Worm (Caenorhabditis elegans) whole organism, late embryonic: Measurements from ENCODE around the gene dmsr-8.

Experiments
- Y22D7AL.16 ChIP-seq: sonication (generic microtip); optimal IDR thresholded peaks from 2 replicates; lab custom pipeline; 2016; ENCODE audit warnings: missing genetic modification characterization, missing compliant biosample characterization
- ceh-9 ChIP-seq: sonication (generic microtip); optimal IDR thresholded peaks from 2 replicates; lab custom pipeline; 2016; ENCODE audit warnings: mild to moderate bottlenecking, missing genetic modification characterization, inconsistent platforms, missing compliant biosample characterization
- fax-1 ChIP-seq: sonication (generic microtip); optimal IDR thresholded peaks from 2 replicates; lab custom pipeline; 2016; ENCODE audit warnings: missing genotype, missing genetic modification characterization, missing compliant biosample characterization
- hlh-6 ChIP-seq: sonication (generic microtip); optimal IDR thresholded peaks from 2 replicates; lab custom pipeline; 2016; ENCODE audit warnings: missing genotype, missing genetic modification characterization, missing compliant biosample characterization
- nfya-1 ChIP-seq: sonication (generic microtip); optimal IDR thresholded peaks from 2 replicates; lab custom pipeline; 2017; ENCODE audit warnings: missing genetic modification characterization, mild to moderate bottlenecking, missing compliant biosample characterization, antibody characterized with exemption, moderate library complexity
- npax-4 ChIP-seq: sonication (generic microtip); optimal IDR thresholded peaks from 2 replicates; lab custom pipeline; 2016; ENCODE audit warnings: missing genetic modification characterization, missing compliant biosample characterization
- pqm-1 ChIP-seq: sonication (generic microtip); optimal IDR thresholded peaks from 2 replicates; lab custom pipeline; 2016; ENCODE audit warnings: missing genetic modification characterization, missing compliant biosample characterization
- ttx-3 ChIP-seq: sonication (generic microtip); optimal IDR thresholded peaks from 2 replicates; lab custom pipeline; 2016; ENCODE audit warnings: missing genetic modification reagents, missing genetic modification characterization, missing compliant biosample characterization

- TF ChIP-seq ttx-3 (tag; lab: Kevin White, UChicago) = no peak
- no peak for TF ChIP-seq Y22D7AL.16 (tag; lab: Kevin White, UChicago)
- TF ChIP-seq hlh-6 (tag; lab: Kevin White, UChicago) = no peak
- no peak for TF ChIP-seq nfya-1
- no peak for TF ChIP-seq fax-1 (tag; lab: Kevin White, UChicago)
- TF ChIP-seq pqm-1 (tag; lab: Kevin White, UChicago) = no peak
- no peak for TF ChIP-seq ceh-9 (tag; lab: Kevin White, UChicago)
- TF ChIP-seq npax-4 (tag; lab: Kevin White, UChicago) = no peak
Measured at ce11 chrV:10464746-10465145, 49.4 kb downstream of the dmsr-8 start.
